Fruit fly (Drosophila melanogaster) whole organism, embryonic: ENCODE results near the gene Cln7.

ENCODE experiments used
- Adf1 ChIP-seq: fragments of 200-800 bp; sonication (Bioruptor generic); IDR thresholded peaks from 2 replicates; pipeline ENCODE4 v1.3.6; 2022; ENCODE audit warnings: missing biosample characterization, missing genetic modification characterization
- Atf6 ChIP-seq: fragments of 200-800 bp; sonication (Bioruptor generic); IDR thresholded peaks from 2 replicates; pipeline ENCODE4 v1.3.6; 2022; ENCODE audit warnings: missing biosample characterization, missing genetic modification characterization
- CG12219 ChIP-seq: fragments of 200-800 bp; sonication (Bioruptor generic); optimal IDR thresholded peaks from 3 replicates; lab custom pipeline; 2018; ENCODE audit warnings: missing biosample characterization, mild to moderate bottlenecking, missing genetic modification characterization
- CG12391 ChIP-seq: fragments of 200-800 bp; sonication (Bioruptor generic); optimal IDR thresholded peaks from 3 replicates; lab custom pipeline; 2018; ENCODE audit warnings: missing biosample characterization, mild to moderate bottlenecking, missing genetic modification characterization, moderate library complexity
- CG13296 ChIP-seq: fragments of 200-800 bp; sonication (Bioruptor generic); optimal IDR thresholded peaks from 3 replicates; lab custom pipeline; 2018; ENCODE audit warnings: missing biosample characterization, mild to moderate bottlenecking, missing genetic modification characterization
- CG15073 ChIP-seq: fragments of 200-800 bp; sonication (Bioruptor generic); optimal IDR thresholded peaks from 2 replicates; lab custom pipeline; 2016; ENCODE audit warnings: missing biosample characterization, missing genetic modification characterization
- CG17328 ChIP-seq: fragments of 200-800 bp; sonication (Bioruptor generic); IDR thresholded peaks from 2 replicates; pipeline ENCODE4 v1.3.6; 2022; ENCODE audit warnings: missing biosample characterization, missing genetic modification characterization
- CG1792 ChIP-seq: fragments of 200-800 bp; sonication (Bioruptor generic); optimal IDR thresholded peaks from 2 replicates; lab custom pipeline; 2016; ENCODE audit warnings: missing biosample characterization, missing genetic modification characterization
- CG18764 ChIP-seq: fragments of 200-800 bp; sonication (Bioruptor generic); optimal IDR thresholded peaks from 3 replicates; lab custom pipeline; 2016; ENCODE audit warnings: missing biosample characterization, missing genetic modification characterization
- CG31388 ChIP-seq: fragments of 200-800 bp; sonication (Bioruptor generic); optimal IDR thresholded peaks from 2 replicates; lab custom pipeline; 2016; ENCODE audit warnings: missing biosample characterization, missing genetic modification characterization
- CG32532 ChIP-seq: fragments of 200-800 bp; sonication (Bioruptor generic); IDR thresholded peaks from 2 replicates; pipeline ENCODE4 v1.3.6; 2022; ENCODE audit warnings: missing biosample characterization, missing genetic modification characterization
- CG4282 ChIP-seq: fragments of 200-800 bp; sonication (Bioruptor generic); optimal IDR thresholded peaks from 2 replicates; lab custom pipeline; 2016; ENCODE audit warnings: missing biosample characterization, missing genetic modification characterization
- CG4328 ChIP-seq: fragments of 200-800 bp; sonication (Bioruptor generic); optimal IDR thresholded peaks from 3 replicates; lab custom pipeline; 2017; ENCODE audit warnings: missing biosample characterization, missing genetic modification reagents, missing genetic modification characterization
- CG4424 ChIP-seq: fragments of 200-800 bp; sonication (Bioruptor generic); optimal IDR thresholded peaks from 3 replicates; lab custom pipeline; 2016; ENCODE audit warnings: missing biosample characterization, missing genetic modification characterization
- CG4730 ChIP-seq: fragments of 200-800 bp; sonication (Bioruptor generic); IDR thresholded peaks from 2 replicates; pipeline ENCODE4 v1.3.6; 2022; ENCODE audit warnings: missing biosample characterization, missing genetic modification characterization
- CG6683 ChIP-seq: fragments of 200-800 bp; sonication (Bioruptor generic); optimal IDR thresholded peaks from 2 replicates; lab custom pipeline; 2017; ENCODE audit warnings: missing biosample characterization, mild to moderate bottlenecking, missing genetic modification characterization, missing genetic modification reagents
- CG7372 ChIP-seq: fragments of 200-800 bp; sonication (Bioruptor generic); IDR thresholded peaks from 2 replicates; pipeline ENCODE4 v1.3.6; 2022; ENCODE audit warnings: missing biosample characterization, missing genetic modification characterization
- CG8290 ChIP-seq, 3 experiments: fragments of 200-800 bp; sonication (Bioruptor generic); optimal IDR thresholded peaks; 2 replicates each; lab custom pipeline; 2016 to 2019; ENCODE audit warnings: missing biosample characterization in 3 of 3, missing genetic modification characterization in 3 of 3, mild to moderate bottlenecking in 2 of 3, moderate library complexity in 1 of 3
- CG9727 ChIP-seq: fragments of 200-800 bp; sonication (Bioruptor generic); optimal IDR thresholded peaks from 3 replicates; lab custom pipeline; 2017; ENCODE audit warnings: missing biosample characterization, mild to moderate bottlenecking, missing genetic modification characterization
- D19B ChIP-seq: fragments of 200-800 bp; sonication (Bioruptor generic); optimal IDR thresholded peaks from 2 replicates; lab custom pipeline; 2017; ENCODE audit warnings: missing biosample characterization, mild to moderate bottlenecking, missing genetic modification characterization
- Dip3 ChIP-seq: fragments of 200-800 bp; sonication (Bioruptor generic); optimal IDR thresholded peaks from 3 replicates; lab custom pipeline; 2016; ENCODE audit warnings: missing biosample characterization, missing genetic modification characterization
- Dp ChIP-seq: fragments of 200-800 bp; sonication (Bioruptor generic); optimal IDR thresholded peaks from 2 replicates; lab custom pipeline; 2018; ENCODE audit warnings: missing biosample characterization, mild to moderate bottlenecking, missing genetic modification characterization, moderate library complexity
- Eip74EF ChIP-seq, 2 experiments: fragments of 200-800 bp in 1 of 2; fragments of >200 bp in 1 of 2; sonication (Bioruptor generic) in 1 of 2; optimal IDR thresholded peaks; 2 replicates each; lab custom pipeline; 2017 to 2019; ENCODE audit warnings: missing biosample characterization in 2 of 2, missing genetic modification characterization in 2 of 2, mild to moderate bottlenecking in 1 of 2, moderate library complexity in 1 of 2
- Fer3 ChIP-seq: fragments of 200-800 bp; sonication (Bioruptor generic); optimal IDR thresholded peaks from 2 replicates; lab custom pipeline; 2018; ENCODE audit warnings: missing biosample characterization, mild to moderate bottlenecking, missing genetic modification characterization, moderate library complexity
- Gug ChIP-seq: fragments of 200-800 bp; sonication (Bioruptor generic); IDR thresholded peaks from 4 replicates; pipeline ENCODE4 v1.3.6; 2022; ENCODE audit warnings: missing biosample characterization, missing genetic modification characterization
- Lpt ChIP-seq: fragments of >200 bp; optimal IDR thresholded peaks from 2 replicates; lab custom pipeline; 2018; ENCODE audit warnings: missing biosample characterization, missing genetic modification characterization
- MBD-R2 ChIP-seq: fragments of 200-800 bp; sonication (Bioruptor generic); IDR thresholded peaks from 2 replicates; pipeline ENCODE4 v1.3.6; 2022; ENCODE audit warnings: missing biosample characterization, missing genetic modification characterization
- Max ChIP-seq: fragments of 200-800 bp; sonication (Bioruptor generic); optimal IDR thresholded peaks from 2 replicates; lab custom pipeline; 2016; ENCODE audit warnings: missing biosample characterization, mild to moderate bottlenecking, missing genetic modification characterization
- Ptx1 ChIP-seq: fragments of 200-800 bp; sonication (Bioruptor generic); IDR thresholded peaks from 2 replicates; pipeline ENCODE4 v1.3.6; 2022; ENCODE audit warnings: missing biosample characterization, missing genetic modification characterization
- Sox100B ChIP-seq: fragments of 200-800 bp; sonication (Bioruptor generic); optimal IDR thresholded peaks from 3 replicates; lab custom pipeline; 2018; ENCODE audit warnings: missing biosample characterization, mild to moderate bottlenecking, missing genetic modification characterization
- Sry-δ ChIP-seq: fragments of 200-800 bp; sonication (Bioruptor generic); optimal IDR thresholded peaks from 2 replicates; lab custom pipeline; 2016; ENCODE audit warnings: missing biosample characterization, missing genetic modification characterization
- ara ChIP-seq: fragments of 200-800 bp; sonication (Bioruptor generic); IDR thresholded peaks from 2 replicates; pipeline ENCODE4 v1.3.6; 2022; ENCODE audit warnings: missing biosample characterization, missing genetic modification characterization
- caup ChIP-seq: fragments of 200-800 bp; sonication (Bioruptor generic); optimal IDR thresholded peaks from 3 replicates; lab custom pipeline; 2017; ENCODE audit warnings: missing biosample characterization, mild to moderate bottlenecking, missing genetic modification characterization, moderate library complexity; ENCODE audit not compliant: severe bottlenecking
- crp ChIP-seq, 2 experiments: fragments of 200-800 bp; sonication (Bioruptor generic); optimal IDR thresholded peaks; 2 replicates in 1 of 2; 3 replicates in 1 of 2; lab custom pipeline; 2017; ENCODE audit warnings: missing biosample characterization in 2 of 2, missing genetic modification characterization in 2 of 2, mild to moderate bottlenecking in 1 of 2, moderate library complexity in 1 of 2
- dan ChIP-seq: fragments of 200-800 bp; sonication (Bioruptor generic); IDR thresholded peaks from 2 replicates; pipeline ENCODE4 v1.3.6; 2022; ENCODE audit warnings: missing biosample characterization, missing genetic modification characterization
- danr ChIP-seq: fragments of 200-800 bp; sonication (Bioruptor generic); IDR thresholded peaks from 2 replicates; pipeline ENCODE4 v1.3.6; 2022; ENCODE audit warnings: missing biosample characterization, missing genetic modification characterization
- gce ChIP-seq: fragments of 200-800 bp; sonication (Bioruptor generic); IDR thresholded peaks from 3 replicates; pipeline ENCODE4 v1.3.6; 2022; ENCODE audit warnings: missing biosample characterization, missing genetic modification characterization
- gcm2 ChIP-seq: fragments of 200-800 bp; sonication (Bioruptor generic); optimal IDR thresholded peaks from 2 replicates; lab custom pipeline; 2016; ENCODE audit warnings: missing biosample characterization, missing genetic modification characterization
- gfzf ChIP-seq: fragments of 200-800 bp; sonication (Bioruptor generic); optimal IDR thresholded peaks from 2 replicates; lab custom pipeline; 2016; ENCODE audit warnings: missing biosample characterization, mild to moderate bottlenecking, missing genetic modification characterization, moderate library complexity
- hbn ChIP-seq: fragments of 200-800 bp; sonication (Bioruptor generic); IDR thresholded peaks from 2 replicates; pipeline ENCODE4 v1.3.6; 2022; ENCODE audit warnings: missing biosample characterization, missing genetic modification characterization; ENCODE audit not compliant: partially characterized antibody
- hkb ChIP-seq, 2 experiments: fragments of 200-800 bp in 1 of 2; fragments of >200 bp in 1 of 2; sonication (Bioruptor generic) in 1 of 2; IDR thresholded peaks in 1 of 2; optimal IDR thresholded peaks in 1 of 2; 2 replicates each; pipeline versions ENCODE4 v1.3.6 to Lab custom; 2017 to 2022; ENCODE audit warnings: missing biosample characterization in 1 of 2, missing genetic modification characterization in 1 of 2
- inv ChIP-seq: fragments of 200-800 bp; sonication (Bioruptor generic); IDR thresholded peaks from 2 replicates; pipeline ENCODE4 v1.3.6; 2022; ENCODE audit warnings: missing biosample characterization, missing genetic modification characterization; ENCODE audit not compliant: partially characterized antibody
- mam ChIP-seq: fragments of 200-800 bp; sonication (Bioruptor generic); optimal IDR thresholded peaks from 3 replicates; lab custom pipeline; 2016; ENCODE audit warnings: missing biosample characterization, missing genetic modification characterization
- nom ChIP-seq: fragments of 200-800 bp; sonication (Bioruptor generic); optimal IDR thresholded peaks from 2 replicates; lab custom pipeline; 2017; ENCODE audit warnings: missing biosample characterization, missing genetic modification characterization, mild to moderate bottlenecking, moderate library complexity, missing genetic modification reagents
- org-1 ChIP-seq: fragments of 200-800 bp; sonication (Bioruptor generic); optimal IDR thresholded peaks from 2 replicates; lab custom pipeline; 2017; ENCODE audit warnings: missing biosample characterization, missing genetic modification characterization
- pho ChIP-seq: fragments of 200-800 bp; sonication (Bioruptor generic); optimal IDR thresholded peaks from 2 replicates; lab custom pipeline; 2016; ENCODE audit warnings: missing biosample characterization, missing genetic modification characterization
- ranshi ChIP-seq: fragments of 200-800 bp; sonication (Bioruptor generic); IDR thresholded peaks from 2 replicates; pipeline ENCODE4 v1.3.6; 2022; ENCODE audit warnings: missing biosample characterization, missing genetic modification characterization
- tx ChIP-seq: fragments of 200-800 bp; sonication (Bioruptor generic); optimal IDR thresholded peaks from 2 replicates; lab custom pipeline; 2016; ENCODE audit warnings: missing biosample characterization, missing genetic modification characterization
- zen ChIP-seq: fragments of 200-800 bp; sonication (Bioruptor generic); optimal IDR thresholded peaks from 3 replicates; lab custom pipeline; 2018; ENCODE audit warnings: missing biosample characterization, mild to moderate bottlenecking, missing genetic modification characterization, moderate library complexity

The Cln7 gene

DNA sequence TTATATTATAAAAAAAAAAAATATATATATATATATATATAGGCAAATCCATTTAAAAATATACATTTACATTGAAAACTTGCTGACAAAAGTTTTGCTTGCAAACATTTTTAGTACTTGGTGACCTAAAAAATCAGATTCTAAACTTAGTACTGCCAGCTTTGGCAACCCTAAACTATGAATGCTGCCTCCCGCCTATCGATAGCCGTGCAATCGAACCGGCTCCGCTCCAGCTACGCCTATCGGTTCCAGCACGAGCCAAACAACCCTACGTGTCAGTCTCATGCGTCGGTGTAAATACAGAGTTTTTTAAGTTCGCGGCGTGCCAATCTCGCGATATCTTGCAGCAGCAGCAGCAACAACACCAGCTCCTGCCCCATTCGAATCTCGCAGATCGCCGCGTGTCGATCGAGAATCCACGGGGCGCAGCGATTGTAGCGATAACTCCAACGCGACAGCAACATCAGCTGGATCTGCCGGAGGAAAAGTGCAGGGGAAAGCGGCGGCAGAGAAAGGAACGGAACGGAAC is 15.4 kb upstream of the Cln7 start, which contains the start of gene Sec63 (continued):
- TF ChIP-seq gfzf (GFP tag; lab: Kevin White, UChicago) = peak; percentile 13
- TF ChIP-seq hkb (optimal IDR thresholded peaks at IDR 0.05; lab: Kevin White, UChicago) = no peak
- TF ChIP-seq hkb (GFP tag; IDR thresholded peaks at IDR 0.05; lab: Robert Waterston, UW) = peak; percentile 7; the same call in 1 of the 2 replicates
- TF ChIP-seq MBD-R2 (GFP tag; lab: Robert Waterston, UW) = peak; percentile 79
- no peak for TF ChIP-seq CG31388 (GFP tag; lab: Kevin White, UChicago)
- TF ChIP-seq Ptx1 = peak; percentile 59
- no peak for TF ChIP-seq nom
- peak in 1 of 2 experiments; percentile 74 for TF ChIP-seq crp (GFP tag; optimal IDR thresholded peaks at IDR 0.05; lab: Kevin White, UChicago)
- peak; percentile 20 for TF ChIP-seq CG9727 (GFP tag; lab: Kevin White, UChicago)
- TF ChIP-seq Adf1 = 0 out of 2 replicates have a peak, but pooled peaks have one; percentile 3
- no peak for TF ChIP-seq Eip74EF (GFP tag; optimal IDR thresholded peaks at IDR 0.05; lab: Kevin White, UChicago)
- peak; percentile 45 for TF ChIP-seq CG4424 (GFP tag; lab: Kevin White, UChicago)
- no peak for TF ChIP-seq D19B (GFP tag; lab: Kevin White, UChicago)
- TF ChIP-seq danr (GFP tag; lab: Robert Waterston, UW) = no peak
- no peak for TF ChIP-seq CG18764 (GFP tag; lab: Kevin White, UChicago)
- no peak for TF ChIP-seq tx
- TF ChIP-seq CG17328 (GFP tag; lab: Robert Waterston, UW) = peak; percentile 32; the same call in 1 of the 2 replicates
- peak; percentile 35 for TF ChIP-seq CG8290 (GFP tag; optimal IDR thresholded peaks at IDR 0.05; lab: Kevin White, UChicago)
- peak in 1 of 2 experiments; percentile 81 for TF ChIP-seq CG8290 (tag; optimal IDR thresholded peaks at IDR 0.05; lab: Kevin White, UChicago)
- peak; percentile 4; the same call in 1 of the 4 replicates for TF ChIP-seq Gug (GFP tag; lab: Robert Waterston, UW)
- peak; percentile 58 for TF ChIP-seq Max (GFP tag; lab: Kevin White, UChicago)
- no peak for TF ChIP-seq CG15073 (GFP tag; lab: Kevin White, UChicago)
- TF ChIP-seq CG7372 (GFP tag; lab: Robert Waterston, UW) = peak; percentile 43; the same call in 1 of the 2 replicates
- peak; percentile 25; the same call in 1 of the 2 replicates for TF ChIP-seq ara (GFP tag; lab: Robert Waterston, UW)
- peak; percentile 34 for TF ChIP-seq Sox100B
- no peak for TF ChIP-seq CG6683 (GFP tag; lab: Kevin White, UChicago)
- TF ChIP-seq Fer3 (tag; lab: Kevin White, UChicago) = peak; percentile 16
- no peak for TF ChIP-seq Lpt (GFP tag; lab: Kevin White, UChicago)
- TF ChIP-seq Dp (GFP tag; lab: Kevin White, UChicago) = peak; percentile 43
- TF ChIP-seq gce (GFP tag; lab: Robert Waterston, UW) = no peak; the same call in 1 of the 3 replicates
- no peak for TF ChIP-seq CG12219 (GFP tag; lab: Kevin White, UChicago)
- peak; percentile 60 for TF ChIP-seq mam (GFP tag; lab: Kevin White, UChicago)
- TF ChIP-seq CG4730 (GFP tag; lab: Robert Waterston, UW) = no peak
- TF ChIP-seq dan = no peak
- TF ChIP-seq inv (GFP tag; lab: Robert Waterston, UW) = peak; percentile 75
- no peak for TF ChIP-seq zen (tag; lab: Kevin White, UChicago)
- peak; percentile 77 for TF ChIP-seq Sry-δ (GFP tag; lab: Kevin White, UChicago)
- TF ChIP-seq hbn (GFP tag; lab: Robert Waterston, UW) = peak; percentile 72
- TF ChIP-seq CG12391 (tag; lab: Kevin White, UChicago) = peak; percentile 58
- TF ChIP-seq CG1792 (GFP tag; lab: Kevin White, UChicago) = no peak
- no peak for TF ChIP-seq CG4282 (GFP tag; lab: Kevin White, UChicago)
- TF ChIP-seq Dip3 = peak; percentile 58
- no peak; the same call in 1 of the 2 replicates for TF ChIP-seq Atf6 (GFP tag; lab: Robert Waterston, UW)
- TF ChIP-seq CG13296 (GFP tag; lab: Kevin White, UChicago) = no peak
- TF ChIP-seq org-1 (GFP tag; lab: Kevin White, UChicago) = no peak
- TF ChIP-seq ranshi (GFP tag; lab: Robert Waterston, UW) = 0 out of 2 replicates have a peak, but pooled peaks have one; percentile 32
- TF ChIP-seq gcm2 (GFP tag; lab: Kevin White, UChicago) = no peak
- no peak for TF ChIP-seq CG4328
- TF ChIP-seq CG32532 (GFP tag; lab: Robert Waterston, UW) = peak; percentile 61
- no peak for TF ChIP-seq pho (GFP tag; lab: Kevin White, UChicago)
- peak; percentile 27 for TF ChIP-seq caup (GFP tag; lab: Kevin White, UChicago)
